Fruit fly (Drosophila melanogaster): ENCODE results near the gene Pi4KIIIalpha.
A peak's percentile ranks its signal among the peaks of the same experiment; 100 is the strongest.
"Not testable (repeated sequence)": the region's sequence is repeated elsewhere in the genome, so short reads cannot be mapped to it uniquely, and the experiment has no call there.

Pi4KIIIalpha gene

dm6 chrX:2603851-2604505 is 20.6 kb upstream of the Pi4KIIIalpha start, which contains the start of the genes Klp3A and Zw10:
Gene Klp3A (minus strand): TSS chrX:2604052.
Gene Zw10 (plus strand): TSS chrX:2604197.
- peak; percentile 32 for TF ChIP-seq CG17801 (GFP tag; optimal IDR thresholded peaks at IDR 0.05; ENCODE audit: partially characterized antibody)

DNA sequence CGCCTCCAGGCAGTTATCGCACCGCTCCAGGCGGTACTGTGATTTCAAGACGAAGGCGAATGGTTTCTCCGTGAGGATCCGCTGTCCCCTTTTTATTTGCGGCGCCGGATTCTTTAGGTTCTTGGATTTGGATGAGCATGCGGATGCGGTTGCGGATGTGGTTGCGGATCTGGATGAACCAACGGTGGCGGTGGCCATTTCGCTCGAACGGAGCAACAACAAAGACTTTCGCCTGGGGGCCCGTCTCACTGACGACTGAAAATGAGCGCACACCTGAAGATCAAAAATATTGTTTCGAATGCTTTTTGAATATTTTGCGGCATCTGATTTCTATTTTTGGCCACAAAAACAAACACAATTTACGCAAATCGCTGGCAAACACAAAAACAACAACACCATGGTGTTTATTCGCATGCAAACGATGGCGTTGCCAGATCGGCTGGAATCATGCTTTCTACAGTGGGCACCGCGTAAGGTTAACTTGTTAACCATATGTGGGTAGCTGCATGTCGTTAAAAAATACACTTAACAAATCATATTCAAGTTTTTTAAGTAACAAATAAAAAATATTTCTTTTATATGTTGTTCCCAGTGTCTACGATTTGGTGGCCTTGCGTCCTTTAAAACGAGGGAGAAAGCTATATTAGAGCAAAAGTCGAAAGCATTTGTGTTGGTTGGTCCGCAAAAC is 16.0 kb upstream of the Pi4KIIIalpha start, which contains the start of gene Smyd3:
Gene Smyd3, minus strand, starts transcription at position 407 of the 688 bp plus-strand sequence.
- peak; percentile 80 for TF ChIP-seq CG17801 (GFP tag; optimal IDR thresholded peaks at IDR 0.05; ENCODE audit: partially characterized antibody)

dm6 chrX:2610236-2610635 is 14.4 kb upstream of the Pi4KIIIalpha start, which contains the start of gene eIF3g1:
Gene eIF3g1 (minus strand): TSS chrX:2610336.
- not testable (repeated sequence) for TF ChIP-seq CG17801 (GFP tag; optimal IDR thresholded peaks at IDR 0.05; ENCODE audit: partially characterized antibody)

DNA sequence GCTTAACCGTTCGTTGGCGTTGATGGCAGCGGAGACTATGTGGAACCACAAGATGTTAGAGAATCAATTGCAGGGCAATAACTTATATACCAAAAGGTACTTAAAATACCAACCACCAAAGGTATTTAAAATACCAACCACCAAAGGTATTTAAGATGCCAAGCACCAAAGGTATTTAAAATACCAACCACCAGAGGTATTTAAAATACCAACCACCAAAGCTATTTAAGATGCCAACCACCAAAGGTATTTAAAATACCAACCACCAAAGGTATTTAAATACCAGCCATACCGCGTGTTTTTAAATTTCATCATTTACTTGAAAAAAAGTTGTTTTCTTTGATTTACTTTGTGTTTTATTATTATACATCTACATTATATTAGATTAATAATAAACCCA is 7.2 kb upstream of the Pi4KIIIalpha start:
- TF ChIP-seq CG17801 (GFP tag; optimal IDR thresholded peaks at IDR 0.05; ENCODE audit: partially characterized antibody): no peak

- TF ChIP-seq CG17801 (GFP tag; optimal IDR thresholded peaks at IDR 0.05; ENCODE audit: partially characterized antibody): peak; percentile 82
Measured at dm6 chrX:2619651-2620050, 5.0 kb upstream of the Pi4KIIIalpha start, which contains the start of the genes Tsp3A and Seipin. Gene Tsp3A (minus strand): TSS chrX:2619738. Gene Seipin (plus strand): TSS chrX:2619799.

DNA sequence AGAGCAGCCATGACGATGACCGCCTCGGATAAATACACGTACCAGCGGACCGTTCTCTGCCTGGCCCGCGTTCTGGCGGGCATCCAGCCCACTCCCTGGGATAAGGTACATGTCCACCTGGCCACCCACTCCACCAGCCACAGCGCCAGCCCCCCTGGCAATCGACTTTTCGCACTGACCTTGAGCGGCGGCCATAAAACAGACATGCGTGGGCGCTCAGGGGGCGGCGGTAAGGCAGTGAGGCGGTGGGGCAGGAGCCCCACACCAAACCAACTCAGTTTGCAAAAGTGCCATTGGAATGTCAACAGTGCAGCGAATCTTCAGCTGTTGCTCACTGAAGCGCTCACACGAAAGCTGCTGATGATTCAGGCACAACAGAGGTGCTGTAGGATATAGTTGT is 405 bp downstream of the Pi4KIIIalpha start:
- TF ChIP-seq CG17801 (GFP tag; optimal IDR thresholded peaks at IDR 0.05; ENCODE audit: partially characterized antibody): no peak

DNA sequence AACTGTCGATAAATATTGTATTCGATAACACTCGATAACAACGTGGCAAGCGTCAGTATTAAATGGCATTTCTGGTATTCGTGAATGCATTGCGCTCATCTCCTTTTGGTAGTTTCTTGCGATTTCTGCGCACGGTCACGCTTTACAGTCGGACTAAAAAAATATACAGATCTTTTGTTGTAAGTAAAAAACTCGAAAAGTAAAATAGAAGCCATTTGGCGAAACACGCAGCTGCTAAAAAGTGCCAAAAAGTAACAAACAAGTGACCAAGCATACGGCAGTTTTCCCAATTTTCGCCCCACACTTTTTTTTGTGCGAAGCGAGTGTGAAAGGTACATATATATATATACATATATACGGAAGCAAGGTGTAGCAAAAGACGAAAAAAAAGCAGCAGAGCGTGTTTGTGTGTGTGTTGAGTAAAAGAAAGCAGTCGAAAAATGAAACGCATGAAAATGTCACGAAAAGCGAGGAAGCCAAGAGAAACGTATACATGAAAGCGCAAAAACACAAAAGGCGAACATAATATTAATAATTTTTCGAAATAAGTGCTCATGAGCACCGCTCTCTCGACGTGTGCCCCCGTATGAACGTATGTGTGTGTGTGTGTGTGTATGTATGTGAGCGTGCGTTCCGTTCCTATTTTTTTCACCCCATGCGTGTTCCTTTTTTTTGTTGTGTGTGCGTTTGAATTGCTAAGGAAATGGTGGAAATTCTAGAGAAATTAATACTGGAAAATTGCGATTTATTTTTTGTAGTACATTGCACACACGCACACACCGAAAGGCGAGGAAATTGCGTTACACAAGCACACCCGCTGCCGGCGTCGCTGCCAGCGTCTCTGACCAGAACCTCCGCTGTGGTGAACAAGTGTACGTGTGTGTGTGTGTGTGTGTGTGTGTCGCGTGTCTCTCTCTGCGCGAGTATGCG is 9.5 kb downstream of the Pi4KIIIalpha start, which contains the start of gene sgg:
Gene sgg, plus strand, starts transcription at position 106 of the 930 bp plus-strand sequence.
- TF ChIP-seq CG17801 (GFP tag; optimal IDR thresholded peaks at IDR 0.05; ENCODE audit: partially characterized antibody): peak; percentile 13

DNA sequence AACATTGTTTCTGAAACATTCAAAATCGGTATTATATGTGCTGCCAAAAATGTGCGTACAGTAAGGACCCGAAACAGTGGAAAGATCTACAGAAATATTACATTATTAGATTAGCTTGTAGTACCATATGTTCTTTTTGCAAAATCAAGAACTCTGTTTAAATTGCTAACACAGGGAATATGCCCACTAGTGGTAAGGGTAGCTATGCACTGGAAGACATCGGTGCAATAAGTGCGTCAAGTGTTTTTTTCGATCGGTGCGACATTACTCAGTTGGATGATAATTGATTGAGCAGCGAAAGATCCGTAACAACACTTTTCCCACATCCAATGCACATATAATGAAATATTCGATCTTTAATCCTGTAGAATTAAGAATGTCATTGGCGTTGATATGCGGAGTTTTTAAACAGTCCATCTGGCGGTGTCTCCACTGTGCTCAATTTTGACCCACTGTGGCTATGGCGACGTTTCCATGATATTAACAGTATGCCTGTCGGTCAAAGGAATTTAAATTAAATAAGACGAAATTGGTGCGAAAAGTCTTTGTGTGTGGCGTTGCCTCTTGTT is 10.6 kb downstream of the Pi4KIIIalpha start:
- TF ChIP-seq CG17801 (GFP tag; optimal IDR thresholded peaks at IDR 0.05; ENCODE audit: partially characterized antibody): no peak

- TF ChIP-seq CG17801 (GFP tag; optimal IDR thresholded peaks at IDR 0.05; ENCODE audit: partially characterized antibody): no peak
Measured at dm6 chrX:2635953-2636715, 11.5 kb downstream of the Pi4KIIIalpha start.

dm6 chrX:2636825-2637535 is 12.4 kb downstream of the Pi4KIIIalpha start:
- no peak for TF ChIP-seq CG17801 (GFP tag; optimal IDR thresholded peaks at IDR 0.05; ENCODE audit: partially characterized antibody)

dm6 chrX:2637914-2638313 is 13.3 kb downstream of the Pi4KIIIalpha start:
- TF ChIP-seq CG17801 (GFP tag; optimal IDR thresholded peaks at IDR 0.05; ENCODE audit: partially characterized antibody): no peak

- TF ChIP-seq CG17801 (GFP tag; optimal IDR thresholded peaks at IDR 0.05; ENCODE audit: partially characterized antibody): no peak
Measured at dm6 chrX:2638646-2639045, 14.0 kb downstream of the Pi4KIIIalpha start.
